Worm (Caenorhabditis elegans) whole organism, late embryonic: Measurements from ENCODE around the gene fbxb-97.
"Not testable (repeated sequence)": the region's sequence is repeated elsewhere in the genome, so short reads cannot be mapped to it uniquely, and the experiment has no call there.

Experiments
- C38D4.7 ChIP-seq: fragments of 200-800 bp; sonication (Bioruptor generic); optimal IDR thresholded peaks from 2 replicates; lab custom pipeline; 2018; ENCODE audit warnings: mild to moderate bottlenecking, missing genetic modification characterization, moderate library complexity, missing compliant biosample characterization
- K02D7.2 ChIP-seq: sonication (generic microtip); optimal IDR thresholded peaks from 2 replicates; lab custom pipeline; 2017; ENCODE audit warnings: mild to moderate bottlenecking, missing genetic modification characterization, missing compliant biosample characterization
- Y22D7AL.16 ChIP-seq: sonication (generic microtip); optimal IDR thresholded peaks from 2 replicates; lab custom pipeline; 2016; ENCODE audit warnings: missing genetic modification characterization, missing compliant biosample characterization
- ceh-14 ChIP-seq: sonication (generic microtip); optimal IDR thresholded peaks from 2 replicates; lab custom pipeline; 2016; ENCODE audit warnings: missing genotype, missing genetic modification characterization, missing compliant biosample characterization
- ceh-18 ChIP-seq: sonication (generic microtip); optimal IDR thresholded peaks from 2 replicates; lab custom pipeline; 2016; ENCODE audit warnings: missing genetic modification characterization, missing compliant biosample characterization
- ceh-24 ChIP-seq: sonication (generic microtip); optimal IDR thresholded peaks from 2 replicates; lab custom pipeline; 2016; ENCODE audit warnings: mild to moderate bottlenecking, missing genetic modification characterization, missing compliant biosample characterization
- ceh-34 ChIP-seq: sonication (generic microtip); optimal IDR thresholded peaks from 2 replicates; lab custom pipeline; 2016; ENCODE audit warnings: mild to moderate bottlenecking, missing genetic modification characterization, missing compliant biosample characterization
- ceh-48 ChIP-seq: sonication (generic microtip); optimal IDR thresholded peaks from 2 replicates; lab custom pipeline; 2016; ENCODE audit warnings: missing genetic modification characterization, inconsistent platforms, missing compliant biosample characterization
- ceh-6 ChIP-seq: fragments of 200-800 bp; sonication (Bioruptor generic); optimal IDR thresholded peaks from 2 replicates; lab custom pipeline; 2018; ENCODE audit warnings: mild to moderate bottlenecking, missing genetic modification characterization, missing compliant biosample characterization
- ceh-9 ChIP-seq: sonication (generic microtip); optimal IDR thresholded peaks from 2 replicates; lab custom pipeline; 2016; ENCODE audit warnings: mild to moderate bottlenecking, missing genetic modification characterization, inconsistent platforms, missing compliant biosample characterization
- elt-2 ChIP-seq: sonication (generic microtip); optimal IDR thresholded peaks from 2 replicates; lab custom pipeline; 2016; ENCODE audit warnings: missing genetic modification reagents, missing genetic modification characterization, missing compliant biosample characterization
- fax-1 ChIP-seq: sonication (generic microtip); optimal IDR thresholded peaks from 2 replicates; lab custom pipeline; 2016; ENCODE audit warnings: missing genotype, missing genetic modification characterization, missing compliant biosample characterization
- fkh-6 ChIP-seq: sonication (generic microtip); optimal IDR thresholded peaks from 2 replicates; lab custom pipeline; 2016; ENCODE audit warnings: missing genetic modification characterization, missing compliant biosample characterization
- hlh-30 ChIP-seq: sonication (generic microtip); optimal IDR thresholded peaks from 2 replicates; lab custom pipeline; 2017; ENCODE audit warnings: antibody characterized with exemption, missing genetic modification characterization, missing compliant biosample characterization; ENCODE audit not compliant: insufficient read depth
- hlh-8 ChIP-seq: sonication (generic microtip); optimal IDR thresholded peaks from 2 replicates; lab custom pipeline; 2016; ENCODE audit warnings: missing genotype, missing genetic modification characterization, missing compliant biosample characterization
- nfya-1 ChIP-seq: sonication (generic microtip); optimal IDR thresholded peaks from 2 replicates; lab custom pipeline; 2017; ENCODE audit warnings: missing genetic modification characterization, mild to moderate bottlenecking, missing compliant biosample characterization, antibody characterized with exemption, moderate library complexity
- nhr-232 ChIP-seq: sonication (generic microtip); optimal IDR thresholded peaks from 2 replicates; lab custom pipeline; 2016; ENCODE audit warnings: missing genetic modification characterization, missing compliant biosample characterization
- pha-2 ChIP-seq: sonication (generic microtip); optimal IDR thresholded peaks from 2 replicates; lab custom pipeline; 2017; ENCODE audit warnings: mild to moderate bottlenecking, missing genetic modification characterization, missing compliant biosample characterization
- pha-4 ChIP-seq: fragments of 150-350 bp; optimal IDR thresholded peaks from 2 replicates; lab custom pipeline; 2018; ENCODE audit warnings: missing biosample characterization, missing genetic modification reagents, missing genetic modification characterization
- pqm-1 ChIP-seq: sonication (generic microtip); optimal IDR thresholded peaks from 2 replicates; lab custom pipeline; 2016; ENCODE audit warnings: missing genetic modification characterization, missing compliant biosample characterization
- rnt-1 ChIP-seq: sonication (generic microtip); optimal IDR thresholded peaks from 2 replicates; lab custom pipeline; 2016; ENCODE audit warnings: missing genetic modification characterization, missing compliant biosample characterization
- sdc-2 ChIP-seq: sonication (generic microtip); optimal IDR thresholded peaks from 2 replicates; lab custom pipeline; 2016; ENCODE audit warnings: missing genotype, missing genetic modification characterization, missing compliant biosample characterization
- sox-4 ChIP-seq: sonication (generic microtip); optimal IDR thresholded peaks from 2 replicates; lab custom pipeline; 2017; ENCODE audit warnings: mild to moderate bottlenecking, missing genetic modification characterization, inconsistent platforms, missing compliant biosample characterization
- unc-3 ChIP-seq, 2 experiments: fragments of 200-800 bp in 1 of 2; sonication (Bioruptor generic) in 1 of 2; sonication (generic microtip) in 1 of 2; conservative IDR thresholded peaks in 1 of 2; optimal IDR thresholded peaks in 1 of 2; 2 replicates each; pipeline versions ENCODE4 v1.3.6 to Lab custom; 2016 to 2022; ENCODE audit warnings: missing compliant biosample characterization in 2 of 2, missing genetic modification characterization in 2 of 2, missing genetic modification reagents in 1 of 2
- unc-42 ChIP-seq: sonication (generic microtip); optimal IDR thresholded peaks from 2 replicates; lab custom pipeline; 2016; ENCODE audit warnings: missing genotype, missing genetic modification characterization, missing compliant biosample characterization

The fbxb-97 gene

ce11 chrII:1854094-1854493 lies 6.1 kb upstream of the fbxb-97 start, which contains the start of gene fbxb-95:
Gene fbxb-95 (plus strand): TSS chrII:1854394.
- not testable (repeated sequence) for TF ChIP-seq fkh-6 (tag; lab: Kevin White, UChicago); ceh-6; hlh-30 (tag; lab: Kevin White, UChicago)

- no peak for TF ChIP-seq ceh-18 (tag; lab: Kevin White, UChicago)
- TF ChIP-seq hlh-8 (tag; lab: Kevin White, UChicago) = no peak
- no peak for TF ChIP-seq ceh-9 (tag; lab: Kevin White, UChicago)
- no peak for TF ChIP-seq K02D7.2
- TF ChIP-seq pha-2 = no peak
- TF ChIP-seq C38D4.7 = no peak
- TF ChIP-seq elt-2 = no peak
- no peak for TF ChIP-seq pha-4 (tag; lab: Kevin White, UChicago)
Measured at ce11 chrII:1852503-1852902, 4.5 kb upstream of the fbxb-97 start, which contains the start of gene C52E2.2. Gene C52E2.2 (plus strand): TSS chrII:1852803.

DNA sequence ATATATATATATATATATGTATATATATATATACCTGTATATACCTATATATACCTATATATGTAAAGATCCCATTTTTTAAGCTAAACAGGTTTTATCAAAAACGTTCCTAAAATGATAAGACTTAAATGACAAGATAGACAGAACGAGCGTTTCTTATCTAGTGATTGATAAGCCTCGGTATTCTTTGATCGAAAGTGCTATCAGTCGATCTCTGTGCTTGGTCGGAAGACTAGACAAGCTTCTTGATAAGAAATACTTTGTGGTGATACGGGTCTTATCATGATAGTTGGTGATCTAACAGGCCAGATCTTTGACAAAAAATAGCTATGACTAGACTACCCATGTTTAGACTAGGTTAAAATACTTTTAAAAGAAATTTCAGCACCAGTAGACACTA lies 3.8 kb upstream of the fbxb-97 start:
- TF ChIP-seq elt-2 (peak; percentile 99), ceh-48 (tag; lab: Kevin White, UChicago) (no peak), pqm-1 (tag; lab: Kevin White, UChicago) (peak; percentile 79)

ce11 chrII:1850840-1851294 lies 2.9 kb upstream of the fbxb-97 start, which contains the start of gene C52E2.3:
Gene C52E2.3 (plus strand): TSS chrII:1851244.
- no peak for TF ChIP-seq ceh-24 (tag; lab: Kevin White, UChicago)
- peak; percentile 89 for TF ChIP-seq elt-2

DNA sequence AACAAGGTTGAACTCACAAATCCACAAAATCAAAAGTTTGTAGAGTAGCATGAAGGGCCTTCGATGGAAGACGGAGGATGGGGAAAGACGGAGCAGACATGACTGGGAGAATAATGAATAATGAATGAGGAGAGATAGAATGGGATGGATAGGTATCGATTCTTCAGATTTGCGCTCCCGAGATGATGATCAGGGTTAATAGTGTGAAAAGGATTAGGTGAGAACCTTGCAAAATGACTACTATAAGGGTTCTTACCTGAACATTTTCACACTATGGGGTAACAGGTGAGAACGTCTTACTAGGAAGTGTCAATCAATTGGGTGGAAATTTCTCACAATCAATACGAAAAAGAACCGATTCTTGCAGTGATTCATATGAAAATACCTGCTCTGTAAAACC lies 2.3 kb upstream of the fbxb-97 start, which contains the start of gene fbxb-96:
Gene fbxb-96, minus strand, starts transcription at position 101 of the 400 bp plus-strand sequence.
- TF ChIP-seq nhr-232 (tag; lab: Kevin White, UChicago) (no peak), sox-4 (tag; lab: Kevin White, UChicago) (no peak), ceh-34 (no peak), ceh-14 (tag; lab: Kevin White, UChicago) (no peak), rnt-1 (tag; lab: Kevin White, UChicago) (no peak), unc-3 (GFP tag; conservative IDR thresholded peaks at IDR 0.05; lab: Robert Waterston, UW) (no peak), unc-3 (tag; optimal IDR thresholded peaks at IDR 0.05; lab: Kevin White, UChicago) (no peak), ceh-6 (no peak)

DNA sequence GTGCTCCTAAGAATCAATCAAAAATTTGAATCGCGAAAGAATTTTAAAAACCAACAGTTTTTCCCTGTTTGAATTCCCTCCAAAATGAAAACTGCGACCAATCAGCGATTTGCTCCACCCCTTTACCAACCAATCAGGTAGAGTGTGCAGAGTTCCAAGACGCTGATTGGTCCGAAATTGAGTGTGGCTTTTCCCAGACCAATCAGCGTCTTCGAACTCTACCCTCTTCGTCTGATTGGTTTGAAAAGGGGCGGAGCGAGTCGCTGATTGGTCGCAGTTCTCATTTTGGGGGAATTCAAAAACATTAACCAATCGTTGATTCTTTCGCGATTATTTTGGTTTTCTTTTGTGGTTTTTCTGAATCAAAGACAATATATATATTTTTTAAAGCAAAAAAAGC lies 3.4 kb downstream of the fbxb-97 start:
- TF ChIP-seq hlh-30 (tag; lab: Kevin White, UChicago) = no peak
- TF ChIP-seq pha-4 (tag; lab: Kevin White, UChicago) = no peak
- TF ChIP-seq Y22D7AL.16 (tag; lab: Kevin White, UChicago) = no peak
- TF ChIP-seq C38D4.7 = no peak
- TF ChIP-seq nfya-1 = peak; percentile 78
- TF ChIP-seq rnt-1 (tag; lab: Kevin White, UChicago) = no peak

DNA sequence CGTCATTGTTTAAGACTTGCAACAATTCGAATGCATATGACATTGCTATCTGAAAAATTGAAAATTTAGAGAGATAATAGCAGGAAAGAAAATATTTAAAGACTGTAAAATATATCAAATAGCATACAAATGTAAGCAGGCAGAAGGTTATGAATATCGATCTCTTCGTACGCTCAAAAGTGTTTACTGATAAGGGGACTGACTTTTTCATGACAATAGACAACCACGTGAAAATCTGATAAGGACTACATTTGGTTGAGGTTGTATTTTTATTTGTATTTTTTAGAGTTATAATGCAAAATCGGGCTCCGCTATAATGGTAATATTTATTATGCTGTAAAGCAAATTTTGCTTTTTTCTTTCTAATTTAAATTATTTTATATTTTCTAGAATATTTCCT lies 5.1 kb downstream of the fbxb-97 start, which contains the start of the genes C52E2.5 and C52E2.4:
Gene C52E2.5, minus strand, starts transcription at position 43 of the 400 bp plus-strand sequence.
Gene C52E2.4, plus strand, starts transcription at position 252 of the 400 bp plus-strand sequence.
- TF ChIP-seq unc-42 (no peak), elt-2 (peak; percentile 67)
- TF ChIP-seq, all 69 proteins: peak for 1

- TF ChIP-seq sdc-2 (tag; lab: Kevin White, UChicago) (no peak), fax-1 (tag; lab: Kevin White, UChicago) (no peak)
Measured at ce11 chrII:1836204-1836603, 11.8 kb downstream of the fbxb-97 start, which contains the start of gene T08E11.1. Gene T08E11.1 (plus strand): TSS chrII:1836504.
